Fruit fly (Drosophila melanogaster): ENCODE measurements around the gene jvl.

jvl gene

dm6 chr3R:14721942-14722939 is 19.1 kb upstream of the jvl start (continued):
- TF ChIP-seq nom (GFP tag; optimal IDR thresholded peaks at IDR 0.05) (peak; percentile 47), CG2678 (tag; optimal IDR thresholded peaks at IDR 0.05) (peak; percentile 78), E2f2 (GFP tag; IDR thresholded peaks at IDR 0.05) (peak; percentile 49), Meics (GFP tag; optimal IDR thresholded peaks at IDR 0.05) (peak; percentile 55), CG7357 (GFP tag; IDR thresholded peaks at IDR 0.05) (peak; percentile 19; the same call in 1 of the 3 replicates), Deaf1 (tag; optimal IDR thresholded peaks at IDR 0.05) (peak; percentile 12), Atf6 (GFP tag; IDR thresholded peaks at IDR 0.05) (peak; percentile 73; the same call in 1 of the 2 replicates), CG17612 (GFP tag; IDR thresholded peaks at IDR 0.05) (peak; percentile 49; the same call in 1 of the 2 replicates), Max (GFP tag; optimal IDR thresholded peaks at IDR 0.05) (peak; percentile 24), pb (GFP tag; optimal IDR thresholded peaks at IDR 0.05) (peak; percentile 55), sc (optimal IDR thresholded peaks at IDR 0.05) (no peak), sc (GFP tag; optimal IDR thresholded peaks at IDR 0.05) (peak; percentile 27), Doc2 (GFP tag; IDR thresholded peaks at IDR 0.05) (no peak), lilli (GFP tag; optimal IDR thresholded peaks at IDR 0.05) (peak; percentile 68), Bteb2 (GFP tag; optimal IDR thresholded peaks at IDR 0.05) (peak; percentile 35), sqz (GFP tag; optimal IDR thresholded peaks at IDR 0.05) (no peak), CG13775 (GFP tag; optimal IDR thresholded peaks at IDR 0.05) (peak; percentile 61), chif (GFP tag; optimal IDR thresholded peaks at IDR 0.05) (peak; percentile 21 to 71), sens-2 (GFP tag; IDR thresholded peaks at IDR 0.05) (0 out of 2 replicates have a peak, but pooled peaks have one; percentile 28), peb (GFP tag; IDR thresholded peaks at IDR 0.05) (0 out of 2 replicates have a peak, but pooled peaks have one; percentile 16), CG2199 (GFP tag; IDR thresholded peaks at IDR 0.05) (peak; percentile 27; the same call in 1 of the 3 replicates), zfh1 (GFP tag; IDR thresholded peaks at IDR 0.05) (peak; percentile 67), Lhr (GFP tag; optimal IDR thresholded peaks at IDR 0.05) (no peak), CG13123 (GFP tag; optimal IDR thresholded peaks at IDR 0.05) (no peak), CG1233 (GFP tag; optimal IDR thresholded peaks at IDR 0.05) (peak; percentile 55), ttk (GFP tag; IDR thresholded peaks at IDR 0.05) (peak; percentile 67), CG18011 (GFP tag; optimal IDR thresholded peaks at IDR 0.05) (peak; percentile 35), CG14710 (tag; optimal IDR thresholded peaks at IDR 0.05) (peak; percentile 47), CG14441 (GFP tag; IDR thresholded peaks at IDR 0.05) (peak; percentile 84), CG13424 (tag; optimal IDR thresholded peaks at IDR 0.05) (peak; percentile 56), CG1647 (GFP tag; optimal IDR thresholded peaks at IDR 0.05) (peak; percentile 58), CG12155 (GFP tag; optimal IDR thresholded peaks at IDR 0.05) (peak; percentile 25), Side (GFP tag; optimal IDR thresholded peaks at IDR 0.05) (peak; percentile 57), dan (GFP tag; IDR thresholded peaks at IDR 0.05) (no peak), CHES-1-like (GFP tag; optimal IDR thresholded peaks at IDR 0.05) (peak; percentile 60), Dbx (GFP tag; IDR thresholded peaks at IDR 0.05) (peak; percentile 45; the same call in 1 of the 3 replicates), gcm (GFP tag; optimal IDR thresholded peaks at IDR 0.05) (peak; percentile 37), dpn (GFP tag; optimal IDR thresholded peaks at IDR 0.05) (peak; percentile 67 to 69), slou (GFP tag; optimal IDR thresholded peaks at IDR 0.05) (no peak), tup (GFP tag; optimal IDR thresholded peaks at IDR 0.05) (peak; percentile 38), cad (GFP tag; optimal IDR thresholded peaks at IDR 0.05) (peak; percentile 51), usp (GFP tag; optimal IDR thresholded peaks at IDR 0.05) (no peak), CG1024 (GFP tag; IDR thresholded peaks at IDR 0.05) (peak; percentile 46; the same call in 1 of the 2 replicates), insv (GFP tag; optimal IDR thresholded peaks at IDR 0.05) (no peak), Rfx (GFP tag; IDR thresholded peaks at IDR 0.05) (peak; percentile 74), Opbp (GFP tag; IDR thresholded peaks at IDR 0.05; ENCODE audit: partially characterized antibody) (no peak), CG12299 (tag; optimal IDR thresholded peaks at IDR 0.05) (no peak), bbx (GFP tag; IDR thresholded peaks at IDR 0.05; ENCODE audit: partially characterized antibody) (peak; percentile 31; the same call in 1 of the 2 replicates)

Measured in whole organism, embryonic.